Worm (Caenorhabditis elegans) whole organism, mixed stage, embryonic: Measurements from ENCODE around the gene C09E7.10.

Experiments
- elt-3 ChIP-seq: fragments of 150-350 bp; optimal IDR thresholded peaks from 2 replicates; lab custom pipeline; 2014; ENCODE audit warnings: missing biosample characterization, missing genetic modification characterization
- lin-13 ChIP-seq: fragments of 150-350 bp; optimal IDR thresholded peaks from 2 replicates; lab custom pipeline; 2014; ENCODE audit warnings: missing biosample characterization, missing genetic modification characterization
- mep-1 ChIP-seq: fragments of 150-350 bp; optimal IDR thresholded peaks from 2 replicates; lab custom pipeline; 2017; ENCODE audit warnings: missing biosample characterization, missing genetic modification reagents, missing genetic modification characterization, inconsistent platforms
- nhr-12 ChIP-seq: fragments of 150-350 bp; optimal IDR thresholded peaks from 2 replicates; lab custom pipeline; 2014; ENCODE audit warnings: missing biosample characterization, missing genetic modification characterization
- nhr-237 ChIP-seq: fragments of 150-350 bp; optimal IDR thresholded peaks from 2 replicates; lab custom pipeline; 2014; ENCODE audit warnings: missing biosample characterization, missing genetic modification characterization
- nhr-28 ChIP-seq: fragments of 150-350 bp; optimal IDR thresholded peaks from 2 replicates; lab custom pipeline; 2014; ENCODE audit warnings: missing biosample characterization, missing genetic modification characterization
- pha-4 ChIP-seq: fragments of 150-350 bp; optimal IDR thresholded peaks from 2 replicates; lab custom pipeline; 2018; ENCODE audit warnings: missing biosample characterization, missing genetic modification reagents, missing genetic modification characterization
- sptf-1 ChIP-seq: sonication (generic microtip); optimal IDR thresholded peaks from 2 replicates; lab custom pipeline; 2017; ENCODE audit warnings: mild to moderate bottlenecking, missing genetic modification characterization, moderate library complexity, missing compliant biosample characterization
- ztf-11 ChIP-seq: fragments of 150-350 bp; optimal IDR thresholded peaks from 2 replicates; lab custom pipeline; 2014; ENCODE audit warnings: missing biosample characterization, missing genetic modification characterization

ce11 chrIII:6525557-6525956 is 5.7 kb upstream of the C09E7.10 start, which contains the start of gene oig-1:
- TF ChIP-seq ztf-11 (tag; lab: Kevin White, UChicago) (no peak), elt-3 (tag; lab: Kevin White, UChicago) (no peak), pha-4 (tag; lab: Kevin White, UChicago) (no peak), mep-1 (no peak), nhr-28 (no peak), lin-13 (tag; lab: Kevin White, UChicago) (no peak), nhr-12 (tag; lab: Kevin White, UChicago) (no peak), nhr-237 (tag; lab: Kevin White, UChicago) (no peak), sptf-1 (no peak)
